Fruit fly (Drosophila melanogaster) whole organism, embryonic: ENCODE measurements around the gene CG31174.

Source experiments
- Aef1 ChIP-seq: fragments of 200-800 bp; sonication (Bioruptor generic); IDR thresholded peaks from 3 replicates; pipeline ENCODE4 v1.3.6; 2022; ENCODE audit warnings: missing biosample characterization, missing genetic modification characterization
- Asciz ChIP-seq: fragments of 200-800 bp; sonication (Bioruptor generic); optimal IDR thresholded peaks from 2 replicates; lab custom pipeline; 2017; ENCODE audit warnings: missing biosample characterization, mild to moderate bottlenecking, missing genetic modification characterization, missing genetic modification reagents
- Bdp1 ChIP-seq: fragments of 200-800 bp; sonication (Bioruptor generic); optimal IDR thresholded peaks from 3 replicates; lab custom pipeline; 2016; ENCODE audit warnings: missing biosample characterization, missing genetic modification characterization
- Bgb ChIP-seq: fragments of 200-800 bp; sonication (Bioruptor generic); IDR thresholded peaks from 2 replicates; pipeline ENCODE4 v1.3.6; 2022; ENCODE audit warnings: missing biosample characterization, missing genetic modification characterization; ENCODE audit not compliant: partially characterized antibody
- CG10654 ChIP-seq: fragments of 200-800 bp; sonication (Bioruptor generic); optimal IDR thresholded peaks from 2 replicates; lab custom pipeline; 2016; ENCODE audit warnings: missing biosample characterization, missing genetic modification characterization
- CG12942 ChIP-seq: fragments of 200-800 bp; sonication (Bioruptor generic); optimal IDR thresholded peaks from 3 replicates; lab custom pipeline; 2016; ENCODE audit warnings: missing biosample characterization, missing genetic modification characterization
- CG13287 ChIP-seq: fragments of 200-800 bp; sonication (Bioruptor generic); IDR thresholded peaks from 2 replicates; pipeline ENCODE4 v1.3.6; 2022; ENCODE audit warnings: missing biosample characterization, missing genetic modification characterization; ENCODE audit not compliant: partially characterized antibody
- CG13296 ChIP-seq: fragments of 200-800 bp; sonication (Bioruptor generic); optimal IDR thresholded peaks from 3 replicates; lab custom pipeline; 2018; ENCODE audit warnings: missing biosample characterization, mild to moderate bottlenecking, missing genetic modification characterization
- CG15011 ChIP-seq: fragments of 200-800 bp; sonication (Bioruptor generic); optimal IDR thresholded peaks from 3 replicates; lab custom pipeline; 2018; ENCODE audit warnings: missing biosample characterization, mild to moderate bottlenecking, missing genetic modification characterization
- CG15269 ChIP-seq: fragments of 200-800 bp; sonication (Bioruptor generic); optimal IDR thresholded peaks from 2 replicates; lab custom pipeline; 2018; ENCODE audit warnings: missing biosample characterization, mild to moderate bottlenecking, missing genetic modification characterization, moderate library complexity
- CG1602 ChIP-seq: fragments of 200-800 bp; sonication (Bioruptor generic); optimal IDR thresholded peaks from 3 replicates; lab custom pipeline; 2016; ENCODE audit warnings: missing biosample characterization, missing genetic modification characterization
- CG17361 ChIP-seq: fragments of 200-800 bp; sonication (Bioruptor generic); IDR thresholded peaks from 3 replicates; pipeline ENCODE4 v1.3.6; 2022; ENCODE audit warnings: missing biosample characterization, missing genetic modification characterization
- CG17568 ChIP-seq: fragments of 200-800 bp; sonication (Bioruptor generic); optimal IDR thresholded peaks from 2 replicates; lab custom pipeline; 2018; ENCODE audit warnings: missing biosample characterization, mild to moderate bottlenecking, missing genetic modification characterization, moderate library complexity
- CG18619 ChIP-seq: fragments of 200-800 bp; sonication (Bioruptor generic); optimal IDR thresholded peaks from 3 replicates; lab custom pipeline; 2017; ENCODE audit warnings: missing biosample characterization, mild to moderate bottlenecking, missing genetic modification characterization
- CG30403 ChIP-seq: fragments of 200-800 bp; sonication (Bioruptor generic); optimal IDR thresholded peaks from 3 replicates; lab custom pipeline; 2016; ENCODE audit warnings: missing biosample characterization, missing genetic modification characterization
- CG32767 ChIP-seq: fragments of 200-800 bp; sonication (Bioruptor generic); IDR thresholded peaks from 2 replicates; pipeline ENCODE4 v1.3.6; 2022; ENCODE audit warnings: missing biosample characterization, missing genetic modification characterization
- CG3838 ChIP-seq: fragments of 200-800 bp; sonication (Bioruptor generic); optimal IDR thresholded peaks from 3 replicates; lab custom pipeline; 2016; ENCODE audit warnings: missing biosample characterization, missing genetic modification characterization
- CG4360 ChIP-seq: fragments of 200-800 bp; sonication (Bioruptor generic); IDR thresholded peaks from 2 replicates; pipeline ENCODE4 v1.3.6; 2022; ENCODE audit warnings: missing biosample characterization, missing genetic modification characterization
- CG4424 ChIP-seq: fragments of 200-800 bp; sonication (Bioruptor generic); optimal IDR thresholded peaks from 3 replicates; lab custom pipeline; 2016; ENCODE audit warnings: missing biosample characterization, missing genetic modification characterization
- CG4730 ChIP-seq: fragments of 200-800 bp; sonication (Bioruptor generic); IDR thresholded peaks from 2 replicates; pipeline ENCODE4 v1.3.6; 2022; ENCODE audit warnings: missing biosample characterization, missing genetic modification characterization
- CG6854 ChIP-seq: fragments of 200-800 bp; sonication (Bioruptor generic); optimal IDR thresholded peaks from 3 replicates; lab custom pipeline; 2017; ENCODE audit warnings: missing biosample characterization, mild to moderate bottlenecking, missing genetic modification characterization
- CG7556 ChIP-seq: fragments of 200-800 bp; sonication (Bioruptor generic); optimal IDR thresholded peaks from 2 replicates; lab custom pipeline; 2017; ENCODE audit warnings: missing biosample characterization, mild to moderate bottlenecking, missing genetic modification characterization
- CG8924 ChIP-seq: fragments of 200-800 bp; optimal IDR thresholded peaks from 3 replicates; lab custom pipeline; 2019; ENCODE audit warnings: missing biosample characterization, mild to moderate bottlenecking, missing genetic modification characterization, moderate library complexity
- CG9437 ChIP-seq: fragments of 200-800 bp; sonication (Bioruptor generic); optimal IDR thresholded peaks from 2 replicates; lab custom pipeline; 2018; ENCODE audit warnings: missing biosample characterization, mild to moderate bottlenecking, missing genetic modification characterization
- Chrac-16 ChIP-seq: fragments of 200-800 bp; sonication (Bioruptor generic); optimal IDR thresholded peaks from 3 replicates; lab custom pipeline; 2016; ENCODE audit warnings: missing biosample characterization, missing genetic modification characterization
- D ChIP-seq, 2 experiments: fragments of 200-800 bp in 1 of 2; fragments of >200 bp in 1 of 2; sonication (Bioruptor generic) in 1 of 2; optimal IDR thresholded peaks; 2 replicates in 1 of 2; 3 replicates in 1 of 2; lab custom pipeline; 2017; ENCODE audit warnings: mild to moderate bottlenecking in 1 of 2, missing biosample characterization in 1 of 2, missing genetic modification characterization in 1 of 2, missing genetic modification reagents in 1 of 2
- Dfd ChIP-seq, 2 experiments: fragments of >200 bp; optimal IDR thresholded peaks; 2 replicates each; lab custom pipeline; 2017; ENCODE audit warnings: missing biosample characterization in 2 of 2, missing genetic modification characterization in 2 of 2
- Ets97D ChIP-seq: fragments of 200-800 bp; sonication (Bioruptor generic); optimal IDR thresholded peaks from 3 replicates; lab custom pipeline; 2016; ENCODE audit warnings: missing biosample characterization, missing genetic modification characterization
- Hr51 ChIP-seq, 2 experiments: fragments of 200-800 bp; sonication (Bioruptor generic); optimal IDR thresholded peaks; 2 replicates in 1 of 2; 3 replicates in 1 of 2; lab custom pipeline; 2016 to 2018; ENCODE audit warnings: missing biosample characterization in 2 of 2, missing genetic modification characterization in 2 of 2, mild to moderate bottlenecking in 1 of 2, moderate library complexity in 1 of 2
- Myb ChIP-seq: fragments of 200-800 bp; sonication (Bioruptor generic); optimal IDR thresholded peaks from 2 replicates; lab custom pipeline; 2016; ENCODE audit warnings: missing biosample characterization, missing genetic modification characterization
- NC2β ChIP-seq: fragments of 200-800 bp; sonication (Bioruptor generic); optimal IDR thresholded peaks from 2 replicates; lab custom pipeline; 2016; ENCODE audit warnings: missing biosample characterization, missing genetic modification characterization
- Neu2 ChIP-seq: fragments of 200-800 bp; sonication (Bioruptor generic); optimal IDR thresholded peaks from 3 replicates; lab custom pipeline; 2016; ENCODE audit warnings: missing biosample characterization, missing genetic modification characterization, borderline replicate concordance
- PHDP ChIP-seq: fragments of 200-800 bp; sonication (Bioruptor generic); optimal IDR thresholded peaks from 3 replicates; lab custom pipeline; 2018; ENCODE audit warnings: missing biosample characterization, mild to moderate bottlenecking, missing genetic modification characterization, moderate library complexity
- Sox102F ChIP-seq: fragments of 200-800 bp; sonication (Bioruptor generic); optimal IDR thresholded peaks from 2 replicates; lab custom pipeline; 2018; ENCODE audit warnings: missing biosample characterization, mild to moderate bottlenecking, missing genetic modification characterization, moderate library complexity
- Sry-β ChIP-seq: fragments of 200-800 bp; sonication (Bioruptor generic); optimal IDR thresholded peaks from 2 replicates; lab custom pipeline; 2018; ENCODE audit warnings: missing biosample characterization, mild to moderate bottlenecking, missing genetic modification characterization, moderate library complexity
- Usf ChIP-seq: fragments of 200-800 bp; sonication (Bioruptor generic); optimal IDR thresholded peaks from 2 replicates; lab custom pipeline; 2017; ENCODE audit warnings: missing genotype, missing biosample characterization, missing genetic modification characterization
- ac ChIP-seq: fragments of 200-800 bp; sonication (Bioruptor generic); optimal IDR thresholded peaks from 3 replicates; lab custom pipeline; 2017; ENCODE audit warnings: missing biosample characterization, mild to moderate bottlenecking, missing genetic modification characterization
- bcd ChIP-seq: fragments of 200-800 bp; sonication (Bioruptor generic); optimal IDR thresholded peaks from 2 replicates; lab custom pipeline; 2017; ENCODE audit warnings: missing biosample characterization, mild to moderate bottlenecking, missing genetic modification characterization
- bsh ChIP-seq, 2 experiments: fragments of 200-800 bp; sonication (Bioruptor generic); optimal IDR thresholded peaks; 2 replicates each; lab custom pipeline; 2017 to 2018; ENCODE audit warnings: mild to moderate bottlenecking in 2 of 2, missing biosample characterization in 2 of 2, missing genetic modification characterization in 2 of 2, moderate library complexity in 1 of 2
- danr ChIP-seq: fragments of 200-800 bp; sonication (Bioruptor generic); IDR thresholded peaks from 2 replicates; pipeline ENCODE4 v1.3.6; 2022; ENCODE audit warnings: missing biosample characterization, missing genetic modification characterization
- dm ChIP-seq: fragments of 200-800 bp; sonication (Bioruptor generic); optimal IDR thresholded peaks from 3 replicates; lab custom pipeline; 2016; ENCODE audit warnings: missing biosample characterization, missing genetic modification characterization
- gsb-n ChIP-seq: fragments of 200-800 bp; sonication (Bioruptor generic); optimal IDR thresholded peaks from 3 replicates; lab custom pipeline; 2018; ENCODE audit warnings: missing biosample characterization, mild to moderate bottlenecking, missing genetic modification characterization
- kah ChIP-seq: fragments of 200-800 bp; sonication (Bioruptor generic); optimal IDR thresholded peaks from 2 replicates; lab custom pipeline; 2018; ENCODE audit warnings: missing biosample characterization, mild to moderate bottlenecking, missing genetic modification characterization
- odd ChIP-seq: fragments of 200-800 bp; sonication (Bioruptor generic); optimal IDR thresholded peaks from 2 replicates; lab custom pipeline; 2017; ENCODE audit warnings: missing biosample characterization, mild to moderate bottlenecking, missing genetic modification characterization
- phol ChIP-seq: fragments of 200-800 bp; sonication (Bioruptor generic); optimal IDR thresholded peaks from 3 replicates; lab custom pipeline; 2018; ENCODE audit warnings: missing biosample characterization, mild to moderate bottlenecking, missing genetic modification characterization, moderate library complexity
- sens ChIP-seq: fragments of 200-800 bp; sonication (Bioruptor generic); peaks from one replicate; lab custom pipeline; 2016; ENCODE audit warnings: missing biosample characterization, missing genetic modification characterization
- seq ChIP-seq: fragments of 200-800 bp; sonication (Bioruptor generic); IDR thresholded peaks from 2 replicates; pipeline ENCODE4 v1.3.6; 2022; ENCODE audit warnings: missing biosample characterization, missing genetic modification characterization
- slou ChIP-seq: fragments of 200-800 bp; sonication (Bioruptor generic); optimal IDR thresholded peaks from 3 replicates; lab custom pipeline; 2016; ENCODE audit warnings: missing biosample characterization, missing genetic modification characterization
- tll ChIP-seq, 2 experiments: fragments of 200-800 bp in 1 of 2; fragments of >200 bp in 1 of 2; sonication (Bioruptor generic) in 1 of 2; optimal IDR thresholded peaks; 2 replicates each; lab custom pipeline; 2017 to 2019; ENCODE audit warnings: missing biosample characterization in 2 of 2, missing genetic modification characterization in 2 of 2, mild to moderate bottlenecking in 1 of 2, moderate library complexity in 1 of 2
- tna ChIP-seq: fragments of 200-800 bp; sonication (Bioruptor generic); IDR thresholded peaks from 2 replicates; pipeline ENCODE4 v1.3.6; 2022; ENCODE audit warnings: missing biosample characterization, missing genetic modification characterization; ENCODE audit not compliant: partially characterized antibody
- unc-4 ChIP-seq: fragments of 200-800 bp; sonication (Bioruptor generic); IDR thresholded peaks from 2 replicates; pipeline ENCODE4 v1.3.6; 2022; ENCODE audit warnings: missing biosample characterization, missing genetic modification characterization; ENCODE audit not compliant: partially characterized antibody
- vvl ChIP-seq: fragments of 200-800 bp; sonication (Bioruptor generic); IDR thresholded peaks from 2 replicates; pipeline ENCODE4 v1.3.6; 2022; ENCODE audit warnings: missing biosample characterization, missing genetic modification characterization
- wdn ChIP-seq: fragments of 200-800 bp; sonication (Bioruptor generic); IDR thresholded peaks from 2 replicates; pipeline ENCODE4 v1.3.6; 2022; ENCODE audit warnings: missing biosample characterization, missing genetic modification characterization

The CG31174 gene

DNA sequence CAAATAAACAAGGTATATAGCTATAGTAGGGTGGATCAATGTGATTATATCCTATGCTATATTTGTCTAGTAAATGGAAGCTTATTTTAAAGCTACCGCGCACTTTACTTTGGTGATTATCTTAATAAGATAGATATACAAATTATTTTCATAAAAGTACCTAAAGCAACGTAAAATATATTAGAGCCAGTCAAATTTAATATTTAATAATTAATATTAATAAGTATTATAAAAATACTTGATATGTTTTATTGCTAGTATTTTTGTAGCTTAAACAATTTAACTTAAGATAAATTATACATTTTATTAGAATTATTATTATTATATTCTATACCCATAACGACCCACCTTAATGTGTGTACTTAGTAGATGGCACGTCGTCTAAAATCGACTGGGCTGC, 29.7 kb downstream of the CG31174 start (continued):
- peak in 1 of 2 experiments; percentile 26 for TF ChIP-seq bsh (GFP tag; optimal IDR thresholded peaks at IDR 0.05; lab: Kevin White, UChicago)
- TF ChIP-seq Bdp1 (GFP tag; lab: Kevin White, UChicago) = no peak
- peak; percentile 15 for TF ChIP-seq odd (GFP tag; lab: Kevin White, UChicago)
- no peak for TF ChIP-seq tna
- peak in 1 of 2 experiments; percentile 73 for TF ChIP-seq Hr51 (GFP tag; optimal IDR thresholded peaks at IDR 0.05; lab: Kevin White, UChicago)
- peak; percentile 38 for TF ChIP-seq CG15269 (tag; lab: Kevin White, UChicago)
- no peak for TF ChIP-seq Myb (GFP tag; lab: Kevin White, UChicago)
- TF ChIP-seq CG3838 (GFP tag; lab: Kevin White, UChicago) = no peak
- TF ChIP-seq wdn (GFP tag; lab: Robert Waterston, UW) = no peak
- no peak for TF ChIP-seq CG4360
- peak; percentile 47 for TF ChIP-seq Asciz (GFP tag; lab: Kevin White, UChicago)
- TF ChIP-seq Neu2 (GFP tag; lab: Kevin White, UChicago) = no peak
- peak; percentile 34 for TF ChIP-seq phol
- TF ChIP-seq CG8924 (tag; lab: Kevin White, UChicago) = peak; percentile 66
- TF ChIP-seq kah = peak; percentile 10
- peak; percentile 64 for TF ChIP-seq CG13296
- no peak for TF ChIP-seq dm (GFP tag; lab: Kevin White, UChicago)
- no peak for TF ChIP-seq CG32767
- TF ChIP-seq D (optimal IDR thresholded peaks at IDR 0.05; lab: Kevin White, UChicago) = no peak
- TF ChIP-seq D (GFP tag; optimal IDR thresholded peaks at IDR 0.05; lab: Kevin White, UChicago) = peak; percentile 31
- TF ChIP-seq ac (GFP tag; lab: Kevin White, UChicago) = no peak
- TF ChIP-seq Ets97D = no peak
- TF ChIP-seq gsb-n = peak; percentile 13
- TF ChIP-seq Aef1 (GFP tag; lab: Robert Waterston, UW) = no peak
- TF ChIP-seq Dfd (GFP tag; optimal IDR thresholded peaks at IDR 0.05; lab: Kevin White, UChicago) = no peak
- TF ChIP-seq tll (GFP tag; optimal IDR thresholded peaks at IDR 0.05; lab: Kevin White, UChicago) = no peak
- no peak for TF ChIP-seq Sry-β
- no peak for TF ChIP-seq danr
- peak; percentile 33 for TF ChIP-seq CG6854 (GFP tag; lab: Kevin White, UChicago)
- TF ChIP-seq CG10654 = no peak
- TF ChIP-seq NC2β = no peak
- no peak for TF ChIP-seq CG13287 (GFP tag; lab: Robert Waterston, UW)
- no peak for TF ChIP-seq slou (GFP tag; lab: Kevin White, UChicago)
- no peak for TF ChIP-seq Usf
- peak; percentile 6 for TF ChIP-seq CG9437
- TF ChIP-seq CG1602 (GFP tag; lab: Kevin White, UChicago) = no peak
- peak; percentile 53 for TF ChIP-seq Sox102F (GFP tag; lab: Kevin White, UChicago)
- no peak for TF ChIP-seq CG12942 (GFP tag; lab: Kevin White, UChicago)
- peak; percentile 30 for TF ChIP-seq CG4424 (GFP tag; lab: Kevin White, UChicago)
- no peak for TF ChIP-seq CG17568 (GFP tag; lab: Kevin White, UChicago)
- no peak for TF ChIP-seq Bgb (GFP tag; lab: Robert Waterston, UW)

DNA sequence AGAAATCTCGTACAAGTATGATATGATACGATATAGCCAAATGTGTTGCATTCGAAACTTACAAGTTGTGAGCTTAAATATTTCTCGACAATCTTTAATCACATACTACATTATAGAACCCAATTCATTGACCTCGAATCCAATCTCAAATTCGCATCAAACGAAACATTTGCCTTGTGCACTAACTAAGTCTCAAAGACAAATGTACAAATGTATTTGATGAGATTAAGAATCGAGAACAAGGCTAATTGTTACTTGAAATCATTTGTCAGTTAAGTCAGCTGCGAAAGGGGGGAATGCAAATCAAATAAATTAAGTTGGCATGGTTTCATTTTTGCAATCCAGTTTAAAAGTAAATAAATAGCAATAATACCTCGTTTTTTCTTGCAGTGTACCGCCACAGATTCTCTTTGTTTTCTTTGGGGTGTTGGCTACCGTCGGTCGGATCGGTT, 30.8 kb downstream of the CG31174 start:
- TF ChIP-seq seq (GFP tag; lab: Robert Waterston, UW) (no peak), unc-4 (GFP tag; lab: Robert Waterston, UW) (no peak), CG30403 (GFP tag; lab: Kevin White, UChicago) (peak; percentile 46), CG4730 (no peak), Chrac-16 (peak; percentile 2), vvl (GFP tag; lab: Robert Waterston, UW) (peak; percentile 26; the same call in 1 of the 2 replicates), PHDP (peak; percentile 11), bcd (GFP tag; lab: Kevin White, UChicago) (no peak), CG18619 (GFP tag; lab: Kevin White, UChicago) (peak; percentile 25), CG17361 (GFP tag; lab: Robert Waterston, UW) (peak; percentile 73), CG15011 (no peak), CG7556 (GFP tag; lab: Kevin White, UChicago) (peak; percentile 42), sens (GFP tag; lab: Kevin White, UChicago) (peak; percentile 90)
